Fruit fly (Drosophila melanogaster) whole organism, embryonic: ENCODE results near the gene PMP34.

Experiments
- Atf3 ChIP-seq: fragments of 200-800 bp; sonication (Bioruptor generic); optimal IDR thresholded peaks from 3 replicates; lab custom pipeline; 2016; ENCODE audit warnings: missing biosample characterization, missing genetic modification characterization
- CG30403 ChIP-seq: fragments of 200-800 bp; sonication (Bioruptor generic); optimal IDR thresholded peaks from 3 replicates; lab custom pipeline; 2016; ENCODE audit warnings: missing biosample characterization, missing genetic modification characterization
- CG33557 ChIP-seq: fragments of 200-800 bp; sonication (Bioruptor generic); optimal IDR thresholded peaks from 2 replicates; lab custom pipeline; 2019; ENCODE audit warnings: missing biosample characterization, mild to moderate bottlenecking, missing genetic modification characterization, moderate library complexity
- sqz ChIP-seq: fragments of 200-800 bp; sonication (Bioruptor generic); optimal IDR thresholded peaks from 3 replicates; lab custom pipeline; 2018; ENCODE audit warnings: missing biosample characterization, mild to moderate bottlenecking, missing genetic modification characterization
- ttk ChIP-seq: fragments of 200-800 bp; sonication (Bioruptor generic); IDR thresholded peaks from 2 replicates; pipeline ENCODE4 v2.1.2; 2022; ENCODE audit warnings: missing biosample characterization, missing genetic modification characterization

- TF ChIP-seq CG33557 (GFP tag; lab: Kevin White, UChicago) = no peak
- no peak for TF ChIP-seq sqz
- TF ChIP-seq Atf3 = no peak
- no peak for TF ChIP-seq ttk (GFP tag; lab: Robert Waterston, UW)
- no peak for TF ChIP-seq CG30403 (GFP tag; lab: Kevin White, UChicago)
Measured at dm6 chr3L:4286784-4287183, 31.8 kb upstream of the PMP34 start, which contains the start of gene TfIIEbeta.
